Worm (Caenorhabditis elegans) whole organism, L2 larva: ENCODE measurements around the gene C40A11.3.

ENCODE experiments used
- R02D3.7 ChIP-seq: fragments of 150-350 bp; optimal IDR thresholded peaks from 2 replicates; lab custom pipeline; 2014; ENCODE audit warnings: missing biosample characterization, missing genetic modification characterization
- elt-3 ChIP-seq: sonication (generic microtip); optimal IDR thresholded peaks from 2 replicates; lab custom pipeline; 2017; ENCODE audit warnings: missing biosample characterization, missing genetic modification characterization
- nhr-237 ChIP-seq: fragments of 150-350 bp; optimal IDR thresholded peaks from 2 replicates; lab custom pipeline; 2014; ENCODE audit warnings: missing biosample characterization, missing genetic modification characterization
- nhr-6 ChIP-seq: fragments of 150-350 bp; optimal IDR thresholded peaks from 2 replicates; lab custom pipeline; 2014; ENCODE audit warnings: missing biosample characterization, missing genetic modification characterization
- sma-3 ChIP-seq: sonication (generic microtip); optimal IDR thresholded peaks from 2 replicates; lab custom pipeline; 2016; ENCODE audit warnings: missing genetic modification reagents, missing genetic modification characterization, missing compliant biosample characterization
- snpc-4 ChIP-seq: fragments of 150-350 bp; optimal IDR thresholded peaks from 2 replicates; lab custom pipeline; 2014; ENCODE audit warnings: missing biosample characterization, missing genetic modification characterization
- unc-39 ChIP-seq: fragments of 150-350 bp; optimal IDR thresholded peaks from 2 replicates; lab custom pipeline; 2014; ENCODE audit warnings: missing biosample characterization, missing genetic modification characterization
- unc-62 ChIP-seq: fragments of 150-350 bp; optimal IDR thresholded peaks from 2 replicates; lab custom pipeline; 2014; ENCODE audit warnings: missing biosample characterization, missing genetic modification reagents, missing genetic modification characterization
- zag-1 ChIP-seq: fragments of 150-350 bp; optimal IDR thresholded peaks from 2 replicates; lab custom pipeline; 2014; ENCODE audit warnings: missing biosample characterization, missing genetic modification characterization

DNA sequence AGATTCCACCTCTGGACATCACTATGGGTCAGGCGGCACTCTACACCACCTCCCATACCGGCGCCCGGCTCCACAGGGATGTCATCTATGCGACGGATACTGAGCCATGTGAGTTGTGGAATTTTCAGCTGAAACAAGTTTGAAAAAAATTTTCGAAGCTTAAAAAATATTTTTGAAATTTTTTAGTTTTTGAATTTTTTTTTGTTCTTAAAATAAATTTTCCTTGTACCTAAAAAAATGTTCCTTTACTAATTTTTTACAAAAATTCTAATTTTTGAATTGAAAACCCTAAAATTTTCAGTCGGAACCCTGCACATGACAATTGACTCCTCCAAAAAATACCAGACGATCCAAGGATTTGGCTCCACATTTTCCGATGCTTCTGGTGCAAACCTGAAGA is 36.8 kb downstream of the C40A11.3 start:
- TF ChIP-seq elt-3 (no peak), zag-1 (tag; lab: Kevin White, UChicago) (no peak), sma-3 (GFP tag; lab: Kevin White, UChicago) (no peak), unc-39 (tag; lab: Kevin White, UChicago) (no peak), nhr-237 (tag; lab: Kevin White, UChicago) (no peak), R02D3.7 (tag; lab: Kevin White, UChicago) (no peak), unc-62 (no peak), snpc-4 (tag; lab: Kevin White, UChicago) (no peak), nhr-6 (tag; lab: Kevin White, UChicago) (no peak)
